Fruit fly (Drosophila melanogaster): ENCODE results near the gene CSN6.

dm6 chr3R:22547585-22548022, 33.0 kb upstream of the CSN6 start, which contains the start of gene AdipoR:
- TF ChIP-seq CG32121 (GFP tag; IDR thresholded peaks at IDR 0.05): no peak
- no peak for TF ChIP-seq EcR (GFP tag; optimal IDR thresholded peaks at IDR 0.05)
- no peak for TF ChIP-seq Pif1B (GFP tag; optimal IDR thresholded peaks at IDR 0.05)
- 0 out of 3 replicates have a peak, but pooled peaks have one; percentile 30 for TF ChIP-seq CG4496 (GFP tag; IDR thresholded peaks at IDR 0.05)
- TF ChIP-seq D1 (tag; optimal IDR thresholded peaks at IDR 0.05): no peak
- TF ChIP-seq CG8301 (tag; optimal IDR thresholded peaks at IDR 0.05): peak; percentile 0
- TF ChIP-seq Ets98B (GFP tag; IDR thresholded peaks at IDR 0.05): peak; percentile 68; the same call in 1 of the 2 replicates
- no peak for TF ChIP-seq CG34367 (tag; optimal IDR thresholded peaks at IDR 0.05)
- no peak for TF ChIP-seq gl (tag; optimal IDR thresholded peaks at IDR 0.05)
- TF ChIP-seq fd96Ca (GFP tag; IDR thresholded peaks at IDR 0.05): no peak
- TF ChIP-seq CG12605 (GFP tag; IDR thresholded peaks at IDR 0.05): peak; percentile 18; the same call in 1 of the 2 replicates
- TF ChIP-seq CG14655 (GFP tag; optimal IDR thresholded peaks at IDR 0.05): no peak
- TF ChIP-seq CG13204 (GFP tag; optimal IDR thresholded peaks at IDR 0.05): no peak

All from whole organism, pupa.